Fruit fly (Drosophila melanogaster): Measurements from ENCODE around the gene eIF5B.

- TF ChIP-seq Gug (GFP tag; IDR thresholded peaks at IDR 0.05) (no peak), CG6808 (GFP tag; optimal IDR thresholded peaks at IDR 0.05) (no peak), Hr4 (GFP tag; optimal IDR thresholded peaks at IDR 0.05) (peak; percentile 73), pdm3 (GFP tag; optimal IDR thresholded peaks at IDR 0.05) (peak; percentile 2), Ets21C (GFP tag; optimal IDR thresholded peaks at IDR 0.05) (no peak), CG10669 (GFP tag; optimal IDR thresholded peaks at IDR 0.05) (no peak), Hr39 (GFP tag; optimal IDR thresholded peaks at IDR 0.05) (no peak), Eip75B (GFP tag; optimal IDR thresholded peaks at IDR 0.05) (no peak), CG7368 (GFP tag; optimal IDR thresholded peaks at IDR 0.05) (no peak)
These were observed 20.7 kb downstream of the eIF5B start for dm6 chr3L:3440116-3440515.
